Fruit fly (Drosophila melanogaster) whole organism, embryonic: Measurements from ENCODE around the gene Bace.
A peak's percentile ranks its signal among the peaks of the same experiment; 100 is the strongest.

ENCODE experiments used
- BtbVII ChIP-seq: fragments of 200-800 bp; sonication (Bioruptor generic); optimal IDR thresholded peaks from 3 replicates; lab custom pipeline; 2017; ENCODE audit warnings: missing biosample characterization, mild to moderate bottlenecking, missing genetic modification characterization
- CG10462 ChIP-seq: fragments of 200-800 bp; sonication (Bioruptor generic); optimal IDR thresholded peaks from 2 replicates; lab custom pipeline; 2016; ENCODE audit warnings: missing biosample characterization, missing genetic modification characterization
- CG11456 ChIP-seq: fragments of 200-800 bp; sonication (Bioruptor generic); IDR thresholded peaks from 3 replicates; pipeline ENCODE4 v1.3.6; 2022; ENCODE audit warnings: missing biosample characterization, missing genetic modification characterization
- CG11560 ChIP-seq: fragments of 200-800 bp; sonication (Bioruptor generic); IDR thresholded peaks from 3 replicates; pipeline ENCODE4 v1.3.6; 2022; ENCODE audit warnings: missing biosample characterization, missing genetic modification characterization
- CG12299 ChIP-seq: fragments of 200-800 bp; sonication (Bioruptor generic); optimal IDR thresholded peaks from 2 replicates; lab custom pipeline; 2018; ENCODE audit warnings: missing biosample characterization, mild to moderate bottlenecking, missing genetic modification characterization
- CG15696 ChIP-seq: fragments of 200-800 bp; sonication (Bioruptor generic); optimal IDR thresholded peaks from 2 replicates; lab custom pipeline; 2019; ENCODE audit warnings: missing biosample characterization, mild to moderate bottlenecking, missing genetic modification characterization, moderate library complexity
- CG17568 ChIP-seq: fragments of 200-800 bp; sonication (Bioruptor generic); optimal IDR thresholded peaks from 2 replicates; lab custom pipeline; 2018; ENCODE audit warnings: missing biosample characterization, mild to moderate bottlenecking, missing genetic modification characterization, moderate library complexity
- CG18262 ChIP-seq: fragments of 200-800 bp; optimal IDR thresholded peaks from 3 replicates; lab custom pipeline; 2019; ENCODE audit warnings: missing biosample characterization, mild to moderate bottlenecking, missing genetic modification characterization, moderate library complexity
- CG18764 ChIP-seq: fragments of 200-800 bp; sonication (Bioruptor generic); optimal IDR thresholded peaks from 3 replicates; lab custom pipeline; 2016; ENCODE audit warnings: missing biosample characterization, missing genetic modification characterization
- CG30431 ChIP-seq: fragments of 200-800 bp; sonication (Bioruptor generic); optimal IDR thresholded peaks from 2 replicates; lab custom pipeline; 2017; ENCODE audit warnings: missing biosample characterization, missing genetic modification characterization
- CG31441 ChIP-seq: fragments of 200-800 bp; sonication (Bioruptor generic); IDR thresholded peaks from 2 replicates; pipeline ENCODE4 v1.3.6; 2022; ENCODE audit warnings: missing biosample characterization, missing genetic modification characterization
- CG32532 ChIP-seq: fragments of 200-800 bp; sonication (Bioruptor generic); IDR thresholded peaks from 2 replicates; pipeline ENCODE4 v1.3.6; 2022; ENCODE audit warnings: missing biosample characterization, missing genetic modification characterization
- CG32772 ChIP-seq: fragments of 200-800 bp; sonication (Bioruptor generic); IDR thresholded peaks from 2 replicates; pipeline ENCODE4 v1.3.6; 2022; ENCODE audit warnings: missing biosample characterization, missing genetic modification characterization
- CG4328 ChIP-seq: fragments of 200-800 bp; sonication (Bioruptor generic); optimal IDR thresholded peaks from 3 replicates; lab custom pipeline; 2017; ENCODE audit warnings: missing biosample characterization, missing genetic modification reagents, missing genetic modification characterization
- CG4404 ChIP-seq: fragments of 200-800 bp; sonication (Bioruptor generic); IDR thresholded peaks from 2 replicates; pipeline ENCODE4 v1.3.6; 2022; ENCODE audit warnings: missing biosample characterization, missing genetic modification characterization
- CG4707 ChIP-seq: fragments of 200-800 bp; sonication (Bioruptor generic); optimal IDR thresholded peaks from 2 replicates; lab custom pipeline; 2018; ENCODE audit warnings: missing biosample characterization, mild to moderate bottlenecking, missing genetic modification characterization, moderate library complexity
- CG5180 ChIP-seq: fragments of 200-800 bp; sonication (Bioruptor generic); optimal IDR thresholded peaks from 3 replicates; lab custom pipeline; 2017; ENCODE audit warnings: missing biosample characterization, missing genetic modification characterization, mild to moderate bottlenecking, moderate library complexity, missing genetic modification reagents
- CG6175 ChIP-seq: fragments of 200-800 bp; sonication (Bioruptor generic); IDR thresholded peaks from 3 replicates; pipeline ENCODE4 v1.3.6; 2022; ENCODE audit warnings: missing biosample characterization, missing genetic modification characterization
- CG6765 ChIP-seq: fragments of 200-800 bp; sonication (Bioruptor generic); optimal IDR thresholded peaks from 3 replicates; lab custom pipeline; 2017; ENCODE audit warnings: missing biosample characterization, mild to moderate bottlenecking, missing genetic modification characterization
- CG6813 ChIP-seq: fragments of 200-800 bp; sonication (Bioruptor generic); optimal IDR thresholded peaks from 2 replicates; lab custom pipeline; 2017; ENCODE audit warnings: missing biosample characterization, missing genetic modification characterization, mild to moderate bottlenecking, moderate library complexity, missing genetic modification reagents
- CG7372 ChIP-seq: fragments of 200-800 bp; sonication (Bioruptor generic); IDR thresholded peaks from 2 replicates; pipeline ENCODE4 v1.3.6; 2022; ENCODE audit warnings: missing biosample characterization, missing genetic modification characterization
- CG7786 ChIP-seq: fragments of 200-800 bp; sonication (Bioruptor generic); optimal IDR thresholded peaks from 2 replicates; lab custom pipeline; 2016; ENCODE audit warnings: missing biosample characterization, missing genetic modification characterization
- CG8388 ChIP-seq: fragments of 200-800 bp; sonication (Bioruptor generic); optimal IDR thresholded peaks from 2 replicates; lab custom pipeline; 2019; ENCODE audit warnings: missing biosample characterization, mild to moderate bottlenecking, missing genetic modification characterization, moderate library complexity
- CG8478 ChIP-seq: fragments of >200 bp; optimal IDR thresholded peaks from 2 replicates; lab custom pipeline; 2018
- CG9215 ChIP-seq: fragments of 200-800 bp; sonication (Bioruptor generic); IDR thresholded peaks from 2 replicates; pipeline ENCODE4 v1.3.6; 2022; ENCODE audit warnings: missing biosample characterization, missing genetic modification characterization
- CG9932 ChIP-seq: fragments of 200-800 bp; sonication (Bioruptor generic); IDR thresholded peaks from 2 replicates; pipeline ENCODE4 v1.3.6; 2022; ENCODE audit warnings: missing biosample characterization, missing genetic modification characterization
- Dip3 ChIP-seq: fragments of 200-800 bp; sonication (Bioruptor generic); optimal IDR thresholded peaks from 3 replicates; lab custom pipeline; 2016; ENCODE audit warnings: missing biosample characterization, missing genetic modification characterization
- E2f2 ChIP-seq: fragments of 200-800 bp; sonication (Bioruptor generic); IDR thresholded peaks from 2 replicates; pipeline ENCODE4 v1.3.6; 2022; ENCODE audit warnings: missing biosample characterization, missing genetic modification characterization
- Elba2 ChIP-seq: fragments of 200-800 bp; sonication (Bioruptor generic); optimal IDR thresholded peaks from 3 replicates; lab custom pipeline; 2016; ENCODE audit warnings: missing biosample characterization, missing genetic modification characterization
- Hmx ChIP-seq: fragments of 200-800 bp; sonication (Bioruptor generic); optimal IDR thresholded peaks from 2 replicates; lab custom pipeline; 2016; ENCODE audit warnings: missing biosample characterization, missing genetic modification characterization
- Neu2 ChIP-seq: fragments of 200-800 bp; sonication (Bioruptor generic); optimal IDR thresholded peaks from 3 replicates; lab custom pipeline; 2016; ENCODE audit warnings: missing biosample characterization, missing genetic modification characterization, borderline replicate concordance
- Scr ChIP-seq: fragments of 200-800 bp; sonication (Bioruptor generic); IDR thresholded peaks from 2 replicates; pipeline ENCODE4 v1.3.6; 2022; ENCODE audit warnings: missing biosample characterization, missing genetic modification characterization; ENCODE audit not compliant: partially characterized antibody
- al ChIP-seq: fragments of 200-800 bp; sonication (Bioruptor generic); IDR thresholded peaks from 2 replicates; pipeline ENCODE4 v1.3.6; 2022; ENCODE audit warnings: missing biosample characterization, missing genetic modification characterization
- ap ChIP-seq: fragments of 200-800 bp; sonication (Bioruptor generic); IDR thresholded peaks from 2 replicates; pipeline ENCODE4 v1.3.6; 2022; ENCODE audit warnings: missing biosample characterization, missing genetic modification characterization
- bab2 ChIP-seq: fragments of 200-800 bp; sonication (Bioruptor generic); optimal IDR thresholded peaks from 2 replicates; lab custom pipeline; 2016; ENCODE audit warnings: missing biosample characterization, missing genetic modification characterization
- bowl ChIP-seq: fragments of 200-800 bp; sonication (Bioruptor generic); IDR thresholded peaks from 2 replicates; pipeline ENCODE4 v1.3.6; 2022; ENCODE audit warnings: missing biosample characterization, missing genetic modification characterization
- dan ChIP-seq: fragments of 200-800 bp; sonication (Bioruptor generic); IDR thresholded peaks from 2 replicates; pipeline ENCODE4 v1.3.6; 2022; ENCODE audit warnings: missing biosample characterization, missing genetic modification characterization
- dmrt99B ChIP-seq: fragments of 200-800 bp; sonication (Bioruptor generic); optimal IDR thresholded peaks from 2 replicates; lab custom pipeline; 2018; ENCODE audit warnings: missing biosample characterization, mild to moderate bottlenecking, missing genetic modification characterization, moderate library complexity
- exex ChIP-seq: fragments of 200-800 bp; sonication (Bioruptor generic); optimal IDR thresholded peaks from 4 replicates; lab custom pipeline; 2018; ENCODE audit warnings: missing biosample characterization, mild to moderate bottlenecking, missing genetic modification characterization, moderate library complexity
- fd64A ChIP-seq: fragments of 200-800 bp; sonication (Bioruptor generic); optimal IDR thresholded peaks from 3 replicates; lab custom pipeline; 2018; ENCODE audit warnings: missing biosample characterization, mild to moderate bottlenecking, missing genetic modification characterization
- fd96Cb ChIP-seq: fragments of 200-800 bp; sonication (Bioruptor generic); optimal IDR thresholded peaks from 2 replicates; lab custom pipeline; 2018; ENCODE audit warnings: missing biosample characterization, mild to moderate bottlenecking, missing genetic modification characterization, moderate library complexity
- her ChIP-seq: fragments of 200-800 bp; sonication (Bioruptor generic); optimal IDR thresholded peaks from 2 replicates; lab custom pipeline; 2016; ENCODE audit warnings: missing biosample characterization, missing genetic modification characterization
- jing ChIP-seq: fragments of 200-800 bp; sonication (Bioruptor generic); optimal IDR thresholded peaks from 2 replicates; lab custom pipeline; 2018; ENCODE audit warnings: missing biosample characterization, mild to moderate bottlenecking, missing genetic modification characterization
- klu ChIP-seq: fragments of 200-800 bp; sonication (Bioruptor generic); IDR thresholded peaks from 2 replicates; pipeline ENCODE4 v1.3.6; 2022; ENCODE audit warnings: missing biosample characterization, missing genetic modification characterization
- nerfin-1 ChIP-seq: fragments of 200-800 bp; sonication (Bioruptor generic); optimal IDR thresholded peaks from 3 replicates; lab custom pipeline; 2019; ENCODE audit warnings: missing biosample characterization, mild to moderate bottlenecking, missing genetic modification characterization, moderate library complexity
- pum ChIP-seq: fragments of 200-800 bp; sonication (Bioruptor generic); optimal IDR thresholded peaks from 2 replicates; lab custom pipeline; 2016; ENCODE audit warnings: missing biosample characterization, missing genetic modification characterization
- seq ChIP-seq: fragments of 200-800 bp; sonication (Bioruptor generic); IDR thresholded peaks from 2 replicates; pipeline ENCODE4 v1.3.6; 2022; ENCODE audit warnings: missing biosample characterization, missing genetic modification characterization
- slou ChIP-seq: fragments of 200-800 bp; sonication (Bioruptor generic); optimal IDR thresholded peaks from 3 replicates; lab custom pipeline; 2016; ENCODE audit warnings: missing biosample characterization, missing genetic modification characterization
- so ChIP-seq: fragments of 200-800 bp; sonication (Bioruptor generic); IDR thresholded peaks from 3 replicates; pipeline ENCODE4 v1.3.6; 2022; ENCODE audit warnings: missing biosample characterization, missing genetic modification characterization
- unc-4 ChIP-seq: fragments of 200-800 bp; sonication (Bioruptor generic); IDR thresholded peaks from 2 replicates; pipeline ENCODE4 v1.3.6; 2022; ENCODE audit warnings: missing biosample characterization, missing genetic modification characterization; ENCODE audit not compliant: partially characterized antibody
- zfh2 ChIP-seq: fragments of 200-800 bp; sonication (Bioruptor generic); optimal IDR thresholded peaks from 2 replicates; lab custom pipeline; 2016; ENCODE audit warnings: missing biosample characterization, missing genetic modification characterization

Bace gene

DNA sequence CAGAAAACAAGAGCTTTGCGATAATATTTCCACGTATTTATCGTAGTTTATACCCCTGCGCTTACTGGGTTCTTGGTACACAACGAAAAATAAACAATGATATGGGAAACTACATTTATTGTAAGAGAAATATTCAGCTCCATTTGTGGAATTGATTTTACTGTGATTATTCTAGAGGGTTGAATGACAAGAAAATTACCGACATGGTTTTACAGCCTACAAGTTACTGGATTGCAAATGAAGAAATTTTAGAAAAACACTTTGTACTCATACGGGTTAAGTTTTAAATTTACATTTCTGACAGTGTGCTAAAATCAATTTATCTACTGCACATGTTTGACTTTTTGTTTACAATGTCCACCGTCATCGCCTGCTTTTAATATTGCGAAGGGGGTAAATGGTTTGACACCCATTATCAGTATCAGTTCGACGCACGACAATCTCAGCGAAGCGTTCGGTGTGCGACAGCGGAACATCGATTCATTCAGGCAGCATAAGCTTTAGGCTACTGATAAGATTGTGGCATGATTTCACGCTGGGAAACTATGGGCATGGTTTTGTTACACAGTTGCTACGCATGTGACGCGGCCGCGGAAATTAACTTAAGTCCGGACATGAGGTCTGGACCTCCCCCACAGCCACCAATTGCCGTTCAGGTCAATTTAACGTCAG, 34.2 kb downstream of the Bace start (continued):
- TF ChIP-seq BtbVII (GFP tag; lab: Kevin White, UChicago) (peak; percentile 21), CG7786 (no peak), CG4328 (GFP tag; lab: Kevin White, UChicago) (no peak), unc-4 (GFP tag; lab: Robert Waterston, UW) (no peak), Hmx (GFP tag; lab: Kevin White, UChicago) (no peak), CG15696 (peak; percentile 0), Dip3 (GFP tag; lab: Kevin White, UChicago) (no peak), CG31441 (GFP tag; lab: Robert Waterston, UW) (peak; percentile 43), CG4404 (no peak), CG9215 (GFP tag; lab: Robert Waterston, UW) (no peak), ap (GFP tag; lab: Robert Waterston, UW) (no peak), CG18764 (GFP tag; lab: Kevin White, UChicago) (no peak), CG11456 (peak; percentile 33; the same call in 1 of the 3 replicates), CG32532 (GFP tag; lab: Robert Waterston, UW) (no peak), dan (GFP tag; lab: Robert Waterston, UW) (no peak), CG6813 (peak; percentile 1), CG7372 (GFP tag; lab: Robert Waterston, UW) (no peak), pum (GFP tag; lab: Kevin White, UChicago) (no peak), CG32772 (GFP tag; lab: Robert Waterston, UW) (no peak), CG18262 (tag; lab: Kevin White, UChicago) (peak; percentile 41), exex (tag; lab: Kevin White, UChicago) (peak; percentile 74), bab2 (GFP tag; lab: Kevin White, UChicago) (peak; percentile 24), zfh2 (peak; percentile 48), Neu2 (GFP tag; lab: Kevin White, UChicago) (no peak), slou (no peak), dmrt99B (tag; lab: Kevin White, UChicago) (peak; percentile 42), CG4707 (no peak), fd96Cb (tag; lab: Kevin White, UChicago) (no peak), CG12299 (tag; lab: Kevin White, UChicago) (no peak), nerfin-1 (tag; lab: Kevin White, UChicago) (peak; percentile 16), jing (GFP tag; lab: Kevin White, UChicago) (peak; percentile 9), CG8388 (GFP tag; lab: Kevin White, UChicago) (no peak), her (GFP tag; lab: Kevin White, UChicago) (no peak), CG11560 (tag; lab: Robert Waterston, UW) (no peak), so (GFP tag; lab: Robert Waterston, UW) (no peak), CG6765 (GFP tag; lab: Kevin White, UChicago) (no peak), Scr (no peak), CG30431 (GFP tag; lab: Kevin White, UChicago) (no peak), klu (GFP tag; lab: Robert Waterston, UW) (no peak), CG8478 (lab: Kevin White, UChicago) (no peak), E2f2 (GFP tag; lab: Robert Waterston, UW) (0 out of 2 replicates have a peak, but pooled peaks have one; percentile 13), CG6175 (0 out of 3 replicates have a peak, but pooled peaks have one; percentile 34), CG9932 (no peak; the same call in 1 of the 2 replicates), seq (GFP tag; lab: Robert Waterston, UW) (no peak), fd64A (no peak), Elba2 (no peak), al (no peak), CG10462 (GFP tag; lab: Kevin White, UChicago) (no peak), CG17568 (GFP tag; lab: Kevin White, UChicago) (no peak), CG5180 (GFP tag; lab: Kevin White, UChicago) (peak; percentile 71), bowl (GFP tag; lab: Robert Waterston, UW) (no peak)
